Fruit fly (Drosophila melanogaster): ENCODE results near the gene Prosbeta2R1.

Prosbeta2R1 gene

dm6 chrX:5853461-5853860 lies 44.7 kb downstream of the Prosbeta2R1 start, which contains the start of gene CG43136:
Gene CG43136, plus strand, starts transcription at chrX:5853761.
- TF ChIP-seq Hnf4 (GFP tag; optimal IDR thresholded peaks at IDR 0.05): no peak
- TF ChIP-seq Dif (GFP tag; optimal IDR thresholded peaks at IDR 0.05; ENCODE audit: partially characterized antibody): no peak
- no peak for TF ChIP-seq fru (GFP tag; optimal IDR thresholded peaks at IDR 0.05)
- TF ChIP-seq brk (GFP tag; optimal IDR thresholded peaks at IDR 0.05): no peak
- TF ChIP-seq GATAd (GFP tag; optimal IDR thresholded peaks at IDR 0.05): no peak
- TF ChIP-seq dl (GFP tag; optimal IDR thresholded peaks at IDR 0.05; ENCODE audit: insufficient read depth in 1 of 2, partially characterized antibody in 2 of 2): no peak
- TF ChIP-seq Hr83 (GFP tag; optimal IDR thresholded peaks at IDR 0.05; ENCODE audit: poor library complexity, severe bottlenecking): no peak

Measured in whole organism, wandering third instar larva.